Fruit fly (Drosophila melanogaster) whole organism, embryonic: ENCODE measurements around the gene CG2818.

Source experiments
- Atf3 ChIP-seq: fragments of 200-800 bp; sonication (Bioruptor generic); optimal IDR thresholded peaks from 3 replicates; lab custom pipeline; 2016; ENCODE audit warnings: missing biosample characterization, missing genetic modification characterization
- CG10267 ChIP-seq: fragments of 200-800 bp; sonication (Bioruptor generic); optimal IDR thresholded peaks from 2 replicates; lab custom pipeline; 2018; ENCODE audit warnings: missing biosample characterization, mild to moderate bottlenecking, missing genetic modification characterization, moderate library complexity
- CG10321 ChIP-seq: fragments of 200-800 bp; sonication (Bioruptor generic); IDR thresholded peaks from 2 replicates; pipeline ENCODE4 v1.3.6; 2022; ENCODE audit warnings: missing biosample characterization, missing genetic modification characterization
- CG10543 ChIP-seq: fragments of 200-800 bp; sonication (Bioruptor generic); optimal IDR thresholded peaks from 3 replicates; lab custom pipeline; 2017; ENCODE audit warnings: missing biosample characterization, mild to moderate bottlenecking, missing genetic modification characterization, moderate library complexity
- CG14860 ChIP-seq: fragments of 200-800 bp; sonication (Bioruptor generic); IDR thresholded peaks from 3 replicates; pipeline ENCODE4 v1.3.6; 2022; ENCODE audit warnings: missing biosample characterization, missing genetic modification characterization; ENCODE audit not compliant: partially characterized antibody
- CG1647 ChIP-seq: fragments of 200-800 bp; sonication (Bioruptor generic); optimal IDR thresholded peaks from 3 replicates; lab custom pipeline; 2016; ENCODE audit warnings: missing biosample characterization, missing genetic modification characterization
- CG17829 ChIP-seq: fragments of 200-800 bp; optimal IDR thresholded peaks from 2 replicates; lab custom pipeline; 2019; ENCODE audit warnings: missing biosample characterization, mild to moderate bottlenecking, missing genetic modification characterization, moderate library complexity
- CG18262 ChIP-seq: fragments of 200-800 bp; optimal IDR thresholded peaks from 3 replicates; lab custom pipeline; 2019; ENCODE audit warnings: missing biosample characterization, mild to moderate bottlenecking, missing genetic modification characterization, moderate library complexity
- CG1832 ChIP-seq: fragments of 200-800 bp; sonication (Bioruptor generic); optimal IDR thresholded peaks from 2 replicates; lab custom pipeline; 2017; ENCODE audit warnings: missing biosample characterization, mild to moderate bottlenecking, missing genetic modification characterization, inconsistent platforms
- CG2129 ChIP-seq: fragments of 200-800 bp; sonication (Bioruptor generic); IDR thresholded peaks from 2 replicates; pipeline ENCODE4 v1.3.6; 2022; ENCODE audit warnings: missing biosample characterization, missing genetic modification characterization; ENCODE audit not compliant: partially characterized antibody
- CG32772 ChIP-seq: fragments of 200-800 bp; sonication (Bioruptor generic); IDR thresholded peaks from 2 replicates; pipeline ENCODE4 v1.3.6; 2022; ENCODE audit warnings: missing biosample characterization, missing genetic modification characterization
- CG33213 ChIP-seq: fragments of 200-800 bp; sonication (Bioruptor generic); optimal IDR thresholded peaks from 3 replicates; lab custom pipeline; 2016; ENCODE audit warnings: missing biosample characterization, missing genetic modification characterization
- CG8388 ChIP-seq: fragments of 200-800 bp; sonication (Bioruptor generic); optimal IDR thresholded peaks from 2 replicates; lab custom pipeline; 2019; ENCODE audit warnings: missing biosample characterization, mild to moderate bottlenecking, missing genetic modification characterization, moderate library complexity
- CG9215 ChIP-seq: fragments of 200-800 bp; sonication (Bioruptor generic); IDR thresholded peaks from 2 replicates; pipeline ENCODE4 v1.3.6; 2022; ENCODE audit warnings: missing biosample characterization, missing genetic modification characterization
- Chrac-16 ChIP-seq: fragments of 200-800 bp; sonication (Bioruptor generic); optimal IDR thresholded peaks from 3 replicates; lab custom pipeline; 2016; ENCODE audit warnings: missing biosample characterization, missing genetic modification characterization
- D19B ChIP-seq: fragments of 200-800 bp; sonication (Bioruptor generic); optimal IDR thresholded peaks from 2 replicates; lab custom pipeline; 2017; ENCODE audit warnings: missing biosample characterization, mild to moderate bottlenecking, missing genetic modification characterization
- Deaf1 ChIP-seq: fragments of 200-800 bp; optimal IDR thresholded peaks from 3 replicates; lab custom pipeline; 2019; ENCODE audit warnings: missing biosample characterization, mild to moderate bottlenecking, missing genetic modification characterization, moderate library complexity
- Dref ChIP-seq: fragments of 200-800 bp; sonication (Bioruptor generic); IDR thresholded peaks from 2 replicates; pipeline ENCODE4 v1.3.6; 2022; ENCODE audit warnings: missing biosample characterization, missing genetic modification characterization
- Hr51 ChIP-seq, 2 experiments: fragments of 200-800 bp; sonication (Bioruptor generic); optimal IDR thresholded peaks; 2 replicates in 1 of 2; 3 replicates in 1 of 2; lab custom pipeline; 2016 to 2018; ENCODE audit warnings: missing biosample characterization in 2 of 2, missing genetic modification characterization in 2 of 2, mild to moderate bottlenecking in 1 of 2, moderate library complexity in 1 of 2
- Hr78 ChIP-seq, 2 experiments: fragments of 200-800 bp in 1 of 2; fragments of >200 bp in 1 of 2; sonication (Bioruptor generic) in 1 of 2; optimal IDR thresholded peaks; 2 replicates each; lab custom pipeline; 2017 to 2019; ENCODE audit warnings: missing biosample characterization in 2 of 2, missing genetic modification characterization in 2 of 2, mild to moderate bottlenecking in 1 of 2, moderate library complexity in 1 of 2
- MBD-R2 ChIP-seq: fragments of 200-800 bp; sonication (Bioruptor generic); IDR thresholded peaks from 2 replicates; pipeline ENCODE4 v1.3.6; 2022; ENCODE audit warnings: missing biosample characterization, missing genetic modification characterization
- Med ChIP-seq: fragments of 200-800 bp; sonication (Bioruptor generic); peaks from one replicate; lab custom pipeline; 2016; ENCODE audit warnings: missing biosample characterization, missing genetic modification characterization, mild to moderate bottlenecking, inconsistent platforms, moderate library complexity
- Mes4 ChIP-seq: fragments of 200-800 bp; sonication (Bioruptor generic); optimal IDR thresholded peaks from 2 replicates; lab custom pipeline; 2016; ENCODE audit warnings: missing biosample characterization, missing genetic modification characterization
- Nf-YB ChIP-seq: fragments of 200-800 bp; sonication (Bioruptor generic); optimal IDR thresholded peaks from 3 replicates; lab custom pipeline; 2019; ENCODE audit warnings: missing biosample characterization, mild to moderate bottlenecking, missing genetic modification characterization, moderate library complexity
- Nf-YC ChIP-seq: fragments of 200-800 bp; optimal IDR thresholded peaks from 3 replicates; lab custom pipeline; 2019; ENCODE audit warnings: missing biosample characterization, mild to moderate bottlenecking, missing genetic modification characterization, moderate library complexity
- Tbp ChIP-seq: fragments of >200 bp; optimal IDR thresholded peaks from 2 replicates; lab custom pipeline; 2018; ENCODE audit warnings: missing biosample characterization, missing genetic modification characterization
- Trl ChIP-seq, 3 experiments: fragments of >200 bp in 2 of 3; fragments of 200-800 bp in 1 of 3; sonication (Bioruptor generic) in 1 of 3; optimal IDR thresholded peaks; 2 replicates in 1 of 3; 3 replicates in 2 of 3; lab custom pipeline; 2016 to 2017; ENCODE audit warnings: missing biosample characterization in 1 of 3, missing genetic modification characterization in 1 of 3
- YL-1 ChIP-seq: fragments of 200-800 bp; sonication (Bioruptor generic); optimal IDR thresholded peaks from 3 replicates; lab custom pipeline; 2017; ENCODE audit warnings: missing biosample characterization, mild to moderate bottlenecking, missing genetic modification characterization
- ap ChIP-seq: fragments of 200-800 bp; sonication (Bioruptor generic); IDR thresholded peaks from 2 replicates; pipeline ENCODE4 v1.3.6; 2022; ENCODE audit warnings: missing biosample characterization, missing genetic modification characterization
- ase ChIP-seq: fragments of 200-800 bp; sonication (Bioruptor generic); IDR thresholded peaks from 3 replicates; pipeline ENCODE4 v1.3.6; 2022; ENCODE audit warnings: missing biosample characterization, missing genetic modification characterization
- br ChIP-seq: fragments of >200 bp; optimal IDR thresholded peaks from 2 replicates; lab custom pipeline; 2017
- corto ChIP-seq: fragments of 200-800 bp; sonication (Bioruptor generic); optimal IDR thresholded peaks from 2 replicates; lab custom pipeline; 2016; ENCODE audit warnings: missing biosample characterization, mild to moderate bottlenecking, missing genetic modification characterization, moderate library complexity
- crol ChIP-seq: fragments of 200-800 bp; sonication (Bioruptor generic); IDR thresholded peaks from 2 replicates; pipeline ENCODE4 v1.3.6; 2022; ENCODE audit warnings: missing biosample characterization, missing genetic modification characterization
- ewg ChIP-seq: fragments of 200-800 bp; sonication (Bioruptor generic); optimal IDR thresholded peaks from 3 replicates; lab custom pipeline; 2017; ENCODE audit warnings: mild to moderate bottlenecking, missing biosample characterization, missing genetic modification reagents, missing genetic modification characterization
- fd96Cb ChIP-seq: fragments of 200-800 bp; sonication (Bioruptor generic); optimal IDR thresholded peaks from 2 replicates; lab custom pipeline; 2018; ENCODE audit warnings: missing biosample characterization, mild to moderate bottlenecking, missing genetic modification characterization, moderate library complexity
- fu2 ChIP-seq: fragments of 200-800 bp; sonication (Bioruptor generic); optimal IDR thresholded peaks from 2 replicates; lab custom pipeline; 2016; ENCODE audit warnings: missing biosample characterization, missing genetic modification characterization
- gce ChIP-seq: fragments of 200-800 bp; sonication (Bioruptor generic); IDR thresholded peaks from 3 replicates; pipeline ENCODE4 v1.3.6; 2022; ENCODE audit warnings: missing biosample characterization, missing genetic modification characterization
- hbn ChIP-seq: fragments of 200-800 bp; sonication (Bioruptor generic); IDR thresholded peaks from 2 replicates; pipeline ENCODE4 v1.3.6; 2022; ENCODE audit warnings: missing biosample characterization, missing genetic modification characterization; ENCODE audit not compliant: partially characterized antibody
- hth ChIP-seq: fragments of >200 bp; optimal IDR thresholded peaks from 2 replicates; lab custom pipeline; 2017; ENCODE audit warnings: inconsistent platforms
- ind ChIP-seq: fragments of 200-800 bp; sonication (Bioruptor generic); optimal IDR thresholded peaks from 3 replicates; lab custom pipeline; 2016; ENCODE audit warnings: missing biosample characterization, missing genetic modification characterization
- lmd ChIP-seq: fragments of 200-800 bp; sonication (Bioruptor generic); IDR thresholded peaks from 2 replicates; pipeline ENCODE4 v1.3.6; 2022; ENCODE audit warnings: missing biosample characterization, missing genetic modification characterization
- maf-S ChIP-seq: fragments of 200-800 bp; sonication (Bioruptor generic); optimal IDR thresholded peaks from 2 replicates; lab custom pipeline; 2016; ENCODE audit warnings: missing biosample characterization, missing genetic modification characterization
- mld ChIP-seq: fragments of 200-800 bp; sonication (Bioruptor generic); IDR thresholded peaks from 3 replicates; pipeline ENCODE4 v1.3.6; 2022; ENCODE audit warnings: missing biosample characterization, missing genetic modification characterization; ENCODE audit not compliant: partially characterized antibody
- oc ChIP-seq: fragments of 200-800 bp; sonication (Bioruptor generic); optimal IDR thresholded peaks from 2 replicates; lab custom pipeline; 2018; ENCODE audit warnings: missing biosample characterization, mild to moderate bottlenecking, missing genetic modification characterization, moderate library complexity
- ranshi ChIP-seq: fragments of 200-800 bp; sonication (Bioruptor generic); IDR thresholded peaks from 2 replicates; pipeline ENCODE4 v1.3.6; 2022; ENCODE audit warnings: missing biosample characterization, missing genetic modification characterization
- seq ChIP-seq: fragments of 200-800 bp; sonication (Bioruptor generic); IDR thresholded peaks from 2 replicates; pipeline ENCODE4 v1.3.6; 2022; ENCODE audit warnings: missing biosample characterization, missing genetic modification characterization
- usp ChIP-seq: fragments of >200 bp; optimal IDR thresholded peaks from 2 replicates; lab custom pipeline; 2017; ENCODE audit warnings: missing biosample characterization, missing genetic modification characterization
- vvl ChIP-seq: fragments of 200-800 bp; sonication (Bioruptor generic); IDR thresholded peaks from 2 replicates; pipeline ENCODE4 v1.3.6; 2022; ENCODE audit warnings: missing biosample characterization, missing genetic modification characterization
- z ChIP-seq: fragments of 200-800 bp; sonication (Bioruptor generic); IDR thresholded peaks from 3 replicates; pipeline ENCODE4 v1.3.6; 2022; ENCODE audit warnings: missing biosample characterization, missing genetic modification characterization

Gene CG2818

dm6 chr2L:3682489-3682888 is 30.7 kb upstream of the CG2818 start:
- peak in 1 of 2 experiments; percentile 5 for TF ChIP-seq Trl (optimal IDR thresholded peaks at IDR 0.05; lab: Kevin White, UChicago)
- no peak for TF ChIP-seq Trl (GFP tag; optimal IDR thresholded peaks at IDR 0.05; lab: Kevin White, UChicago)
- peak; percentile 34 for TF ChIP-seq Deaf1 (tag; lab: Kevin White, UChicago)
- TF ChIP-seq Nf-YB (GFP tag; lab: Kevin White, UChicago), result peak; percentile 87
- TF ChIP-seq ewg, result peak; percentile 31
- peak; percentile 45 for TF ChIP-seq CG1832 (GFP tag; lab: Kevin White, UChicago)
- peak; percentile 74; the same call in 1 of the 2 replicates for TF ChIP-seq seq (GFP tag; lab: Robert Waterston, UW)
- no peak for TF ChIP-seq mld (GFP tag; lab: Robert Waterston, UW)
- TF ChIP-seq CG2129, result no peak
- peak; percentile 81 for TF ChIP-seq CG10321 (GFP tag; lab: Robert Waterston, UW)
- peak; percentile 29; the same call in 1 of the 2 replicates for TF ChIP-seq vvl (GFP tag; lab: Robert Waterston, UW)
- peak; percentile 93 for TF ChIP-seq Nf-YC
- TF ChIP-seq, all 482 proteins: peak for 9

dm6 chr2L:3685139-3685851 is 27.9 kb upstream of the CG2818 start:
- no peak for TF ChIP-seq lmd
- no peak for TF ChIP-seq Dref
- TF ChIP-seq YL-1 (GFP tag; lab: Kevin White, UChicago), result no peak
- no peak for TF ChIP-seq ase (GFP tag; lab: Robert Waterston, UW)
- no peak for TF ChIP-seq CG1647 (GFP tag; lab: Kevin White, UChicago)
- no peak for TF ChIP-seq CG33213 (GFP tag; lab: Kevin White, UChicago)
- TF ChIP-seq Hr51 (GFP tag; optimal IDR thresholded peaks at IDR 0.05; lab: Kevin White, UChicago), result no peak
- no peak for TF ChIP-seq Hr78 (GFP tag; optimal IDR thresholded peaks at IDR 0.05; lab: Kevin White, UChicago)
- TF ChIP-seq CG17829 (tag; lab: Kevin White, UChicago), result no peak
- TF ChIP-seq ind (GFP tag; lab: Kevin White, UChicago), result no peak
- no peak for TF ChIP-seq CG18262 (tag; lab: Kevin White, UChicago)
- TF ChIP-seq CG14860 (GFP tag; lab: Robert Waterston, UW), result no peak
- peak; percentile 19 for TF ChIP-seq Chrac-16 (GFP tag; lab: Kevin White, UChicago)
- TF ChIP-seq fu2 (GFP tag; lab: Kevin White, UChicago), result no peak
- no peak for TF ChIP-seq ap (GFP tag; lab: Robert Waterston, UW)
- no peak for TF ChIP-seq MBD-R2 (GFP tag; lab: Robert Waterston, UW)
- peak; percentile 16 for TF ChIP-seq CG10267
- no peak for TF ChIP-seq corto (GFP tag; lab: Kevin White, UChicago)
- TF ChIP-seq Med (GFP tag; lab: Kevin White, UChicago), result no peak
- no peak for TF ChIP-seq CG8388 (GFP tag; lab: Kevin White, UChicago)
- TF ChIP-seq br (lab: Kevin White, UChicago), result no peak
- no peak for TF ChIP-seq gce (GFP tag; lab: Robert Waterston, UW)
- no peak for TF ChIP-seq maf-S
- TF ChIP-seq Mes4 (GFP tag; lab: Kevin White, UChicago), result no peak
- no peak for TF ChIP-seq CG32772 (GFP tag; lab: Robert Waterston, UW)
- TF ChIP-seq hbn, result no peak
- no peak for TF ChIP-seq D19B (GFP tag; lab: Kevin White, UChicago)
- no peak for TF ChIP-seq crol (GFP tag; lab: Robert Waterston, UW)
- TF ChIP-seq z (GFP tag; lab: Robert Waterston, UW), result no peak
- TF ChIP-seq usp (GFP tag; lab: Kevin White, UChicago), result no peak
- no peak for TF ChIP-seq ranshi (GFP tag; lab: Robert Waterston, UW)
- no peak for TF ChIP-seq Tbp (GFP tag; lab: Kevin White, UChicago)
- TF ChIP-seq hth, result no peak
- TF ChIP-seq CG10321 (GFP tag; lab: Robert Waterston, UW), result 0 out of 2 replicates have a peak, but pooled peaks have one; percentile 18
- no peak for TF ChIP-seq Atf3 (GFP tag; lab: Kevin White, UChicago)
- TF ChIP-seq oc (tag; lab: Kevin White, UChicago), result peak; percentile 10
- TF ChIP-seq CG9215 (GFP tag; lab: Robert Waterston, UW), result no peak
- TF ChIP-seq CG10543 (GFP tag; lab: Kevin White, UChicago), result no peak
- no peak for TF ChIP-seq fd96Cb (tag; lab: Kevin White, UChicago)
